Worm (Caenorhabditis elegans) whole organism, L4 larva: Measurements from ENCODE around the gene tatn-1.

Experiments
- dve-1 ChIP-seq: sonication (generic microtip); optimal IDR thresholded peaks from 2 replicates; lab custom pipeline; 2017; ENCODE audit warnings: antibody characterized with exemption, mild to moderate bottlenecking, missing genetic modification characterization, missing compliant biosample characterization; ENCODE audit not compliant: insufficient read depth
- snpc-4 ChIP-seq: fragments of 150-350 bp; optimal IDR thresholded peaks from 2 replicates; lab custom pipeline; 2014; ENCODE audit warnings: missing biosample characterization, missing genetic modification characterization

ce11 chrX:14783434-14784142 lies 7.2 kb upstream of the tatn-1 start:
- no peak for TF ChIP-seq snpc-4 (tag; lab: Kevin White, UChicago)
- peak; percentile 70 for TF ChIP-seq dve-1 (tag; lab: Kevin White, UChicago)
